Fruit fly (Drosophila melanogaster): ENCODE results near the gene Ccp84Ab.
A peak's percentile ranks its signal among the peaks of the same experiment; 100 is the strongest.

The Ccp84Ab gene

DNA sequence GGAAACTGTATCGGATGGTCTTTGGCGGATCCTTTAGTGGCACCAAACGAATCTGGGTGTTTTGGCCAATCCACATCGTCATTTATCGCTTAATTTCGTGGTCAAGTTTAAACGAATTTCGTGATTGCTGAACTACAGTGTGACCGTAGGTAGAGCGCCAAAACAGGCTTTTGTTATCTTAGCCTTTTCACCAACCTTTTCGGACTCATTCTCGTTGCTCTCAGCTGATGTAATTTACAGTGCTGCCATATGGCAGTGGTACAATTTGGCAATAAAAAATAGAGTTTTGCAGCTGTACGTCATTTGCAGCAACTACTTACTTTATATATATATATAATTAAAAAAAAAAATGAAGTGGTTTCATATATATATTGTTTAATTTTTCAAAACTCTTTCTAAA lies 42.7 kb downstream of the Ccp84Ab start, which contains the start of gene agt (continued):
- TF ChIP-seq Sry-δ (GFP tag; optimal IDR thresholded peaks at IDR 0.05) = peak; percentile 34
- TF ChIP-seq ttk (GFP tag; IDR thresholded peaks at IDR 0.05) = no peak
- TF ChIP-seq CG13287 (GFP tag; IDR thresholded peaks at IDR 0.05; ENCODE audit: partially characterized antibody) = peak; percentile 68
- TF ChIP-seq trem (tag; optimal IDR thresholded peaks at IDR 0.05) = peak; percentile 78
- no peak for TF ChIP-seq CG6765 (GFP tag; optimal IDR thresholded peaks at IDR 0.05)
- no peak for TF ChIP-seq CG13624 (GFP tag; optimal IDR thresholded peaks at IDR 0.05)
- no peak for TF ChIP-seq CG34224 (GFP tag; IDR thresholded peaks at IDR 0.05; ENCODE audit: partially characterized antibody)
- no peak for TF ChIP-seq CG10543 (GFP tag; optimal IDR thresholded peaks at IDR 0.05)
- TF ChIP-seq Six4 (GFP tag; optimal IDR thresholded peaks at IDR 0.05) = no peak
- no peak for TF ChIP-seq tin (GFP tag; optimal IDR thresholded peaks at IDR 0.05)
- TF ChIP-seq CG10366 (GFP tag; IDR thresholded peaks at IDR 0.05) = no peak
- TF ChIP-seq CG33213 (GFP tag; optimal IDR thresholded peaks at IDR 0.05) = peak; percentile 26
- TF ChIP-seq CG16863 (GFP tag; optimal IDR thresholded peaks at IDR 0.05) = no peak
- TF ChIP-seq gfzf (GFP tag; optimal IDR thresholded peaks at IDR 0.05) = peak; percentile 90
- 0 out of 2 replicates have a peak, but pooled peaks have one; percentile 17 for TF ChIP-seq Xrp1 (GFP tag; IDR thresholded peaks at IDR 0.05)
- no peak for TF ChIP-seq CG18476 (GFP tag; optimal IDR thresholded peaks at IDR 0.05)
- no peak for TF ChIP-seq CG12219 (GFP tag; optimal IDR thresholded peaks at IDR 0.05)
- no peak for TF ChIP-seq CG16779 (GFP tag; IDR thresholded peaks at IDR 0.05)
- peak; percentile 85 for TF ChIP-seq E2f2 (GFP tag; IDR thresholded peaks at IDR 0.05)
- no peak for TF ChIP-seq ftz-f1 (GFP tag; optimal IDR thresholded peaks at IDR 0.05)
- peak; percentile 85 for TF ChIP-seq CG8290 (GFP tag; optimal IDR thresholded peaks at IDR 0.05)
- peak in 1 of 2 experiments; percentile 67 for TF ChIP-seq CG8290 (tag; optimal IDR thresholded peaks at IDR 0.05)
- no peak for TF ChIP-seq Sry-β (GFP tag; optimal IDR thresholded peaks at IDR 0.05)
- TF ChIP-seq CG2712 (tag; optimal IDR thresholded peaks at IDR 0.05) = peak; percentile 50
- peak; percentile 50 for TF ChIP-seq phol (tag; optimal IDR thresholded peaks at IDR 0.05)
- 0 out of 2 replicates have a peak, but pooled peaks have one; percentile 17 for TF ChIP-seq CG31441 (GFP tag; IDR thresholded peaks at IDR 0.05)
- no peak for TF ChIP-seq CG6683 (GFP tag; optimal IDR thresholded peaks at IDR 0.05)
- TF ChIP-seq CG13424 (tag; optimal IDR thresholded peaks at IDR 0.05) = peak; percentile 0
- TF ChIP-seq CG13894 (tag; optimal IDR thresholded peaks at IDR 0.05) = peak; percentile 30
- peak; percentile 5 for TF ChIP-seq CG17912 (GFP tag; optimal IDR thresholded peaks at IDR 0.05)
- TF ChIP-seq grau (tag; optimal IDR thresholded peaks at IDR 0.05) = peak; percentile 16
- peak; percentile 82 for TF ChIP-seq Lhr (GFP tag; optimal IDR thresholded peaks at IDR 0.05)
- 0 out of 3 replicates have a peak, but pooled peaks have one; percentile 5 for TF ChIP-seq Dbx (GFP tag; IDR thresholded peaks at IDR 0.05)
- no peak for TF ChIP-seq CG1792 (GFP tag; optimal IDR thresholded peaks at IDR 0.05)
- TF ChIP-seq pita (GFP tag; optimal IDR thresholded peaks at IDR 0.05) = peak; percentile 79
- no peak for TF ChIP-seq Vsx1 (GFP tag; optimal IDR thresholded peaks at IDR 0.05)
- TF ChIP-seq CG8388 (GFP tag; optimal IDR thresholded peaks at IDR 0.05) = peak; percentile 48
- peak; percentile 76 for TF ChIP-seq CG1603 (tag; optimal IDR thresholded peaks at IDR 0.05)
- TF ChIP-seq crc (GFP tag; optimal IDR thresholded peaks at IDR 0.05) = no peak
- TF ChIP-seq CG12769 (tag; optimal IDR thresholded peaks at IDR 0.05) = no peak
- TF ChIP-seq CG7357 (GFP tag; IDR thresholded peaks at IDR 0.05) = no peak
- TF ChIP-seq CG2199 (GFP tag; IDR thresholded peaks at IDR 0.05) = 0 out of 3 replicates have a peak, but pooled peaks have one; percentile 60
- TF ChIP-seq caup (GFP tag; optimal IDR thresholded peaks at IDR 0.05; ENCODE audit: severe bottlenecking) = no peak
- TF ChIP-seq Myb (GFP tag; optimal IDR thresholded peaks at IDR 0.05) = peak; percentile 50
- peak; percentile 4 for TF ChIP-seq Sin3A (optimal IDR thresholded peaks at IDR 0.05)
- TF ChIP-seq CG7271 (tag; optimal IDR thresholded peaks at IDR 0.05) = no peak
- no peak for TF ChIP-seq MTF-1 (GFP tag; optimal IDR thresholded peaks at IDR 0.05; ENCODE audit: borderline replicate concordance)
- TF ChIP-seq CG17829 (tag; optimal IDR thresholded peaks at IDR 0.05) = peak; percentile 31
- no peak for TF ChIP-seq p53 (GFP tag; optimal IDR thresholded peaks at IDR 0.05)
- no peak for TF ChIP-seq CG14667 (GFP tag; IDR thresholded peaks at IDR 0.05)
- peak; percentile 25 for TF ChIP-seq Nf-YC (tag; optimal IDR thresholded peaks at IDR 0.05)

Data from whole organism, embryonic.